Worm (Caenorhabditis elegans) whole organism, midembryonic: Measurements from ENCODE around the gene Y53C12A.11.

Experiments used
- T22C8.4 ChIP-seq: fragments of 200-800 bp; sonication (Bioruptor generic); IDR thresholded peaks from 2 replicates; pipeline ENCODE4 v1.3.6; 2022; ENCODE audit warnings: missing genetic modification characterization, missing compliant biosample characterization
- cog-1 ChIP-seq: sonication (generic microtip); optimal IDR thresholded peaks from 2 replicates; lab custom pipeline; 2016; ENCODE audit warnings: missing genetic modification characterization, missing compliant biosample characterization
- ref-1 ChIP-seq: fragments of 200-800 bp; sonication (Bioruptor generic); conservative IDR thresholded peaks from 2 replicates; pipeline ENCODE4 v1.3.6; 2022; ENCODE audit warnings: missing genetic modification reagents, missing genetic modification characterization, missing compliant biosample characterization

DNA sequence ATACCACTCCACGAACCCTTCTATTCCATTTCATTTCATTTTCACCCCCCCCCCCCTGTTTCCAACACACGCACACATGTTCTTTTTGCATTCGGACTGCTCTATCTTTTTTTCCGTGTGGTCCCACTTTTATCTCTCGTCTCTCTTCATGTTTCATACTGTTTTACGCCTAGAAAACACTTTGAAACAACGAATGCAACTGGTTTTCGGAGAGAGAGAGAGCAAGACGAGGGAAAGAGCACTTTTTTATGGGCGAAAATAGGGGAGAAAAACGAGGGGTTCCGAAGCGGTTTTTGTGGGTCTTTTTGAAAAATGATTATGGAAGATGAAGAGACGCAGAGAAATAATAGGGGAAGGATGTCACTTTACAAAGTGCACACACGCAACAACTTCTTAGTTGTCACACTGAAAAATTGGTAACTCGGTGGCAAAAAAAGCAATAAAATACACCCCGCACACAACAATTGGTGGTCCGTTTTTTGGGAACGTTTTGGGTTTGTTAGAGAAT is 8.7 kb upstream of the Y53C12A.11 start:
- TF ChIP-seq cog-1 (tag; lab: Kevin White, UChicago), result no peak
- no peak for TF ChIP-seq T22C8.4
- no peak for TF ChIP-seq ref-1 (GFP tag; lab: Robert Waterston, UW)
